Worm (Caenorhabditis elegans) whole organism, L4/young adult: ENCODE results near the gene M116.5.

Source experiments
- dao-5 ChIP-seq: sonication (generic microtip); optimal IDR thresholded peaks from 2 replicates; lab custom pipeline; 2016; ENCODE audit warnings: missing genotype, missing genetic modification characterization, moderate library complexity, missing compliant biosample characterization
- him-1 ChIP-seq: sonication (generic microtip); optimal IDR thresholded peaks from 2 replicates; lab custom pipeline; 2016; ENCODE audit warnings: missing genotype, missing genetic modification reagents, missing genetic modification characterization, missing compliant biosample characterization

DNA sequence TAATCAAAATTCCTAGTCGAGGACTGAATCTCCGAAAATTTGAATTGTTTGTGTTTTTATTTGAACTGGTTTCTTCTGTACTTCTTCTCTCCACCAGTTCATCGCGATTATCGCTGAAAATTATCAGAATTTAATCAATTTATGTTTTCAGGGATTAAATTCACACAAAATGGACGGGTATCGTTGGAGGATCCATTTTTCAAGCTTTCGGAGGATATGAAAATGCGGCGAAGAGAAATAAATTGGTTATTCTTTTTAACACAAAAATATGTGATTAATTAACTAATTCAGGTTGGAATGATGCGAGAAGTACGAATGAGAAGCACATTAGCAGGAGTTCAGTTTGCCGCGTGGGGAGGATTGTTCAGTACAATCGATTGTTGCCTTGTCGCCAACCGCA lies 24.5 kb downstream of the M116.5 start, which contains the start of gene timm-17B.2:
- TF ChIP-seq dao-5 (tag; lab: Kevin White, UChicago): no peak
- no peak for TF ChIP-seq him-1 (tag; lab: Kevin White, UChicago)
